Fruit fly (Drosophila melanogaster): Measurements from ENCODE around the gene csw.

The csw gene

DNA sequence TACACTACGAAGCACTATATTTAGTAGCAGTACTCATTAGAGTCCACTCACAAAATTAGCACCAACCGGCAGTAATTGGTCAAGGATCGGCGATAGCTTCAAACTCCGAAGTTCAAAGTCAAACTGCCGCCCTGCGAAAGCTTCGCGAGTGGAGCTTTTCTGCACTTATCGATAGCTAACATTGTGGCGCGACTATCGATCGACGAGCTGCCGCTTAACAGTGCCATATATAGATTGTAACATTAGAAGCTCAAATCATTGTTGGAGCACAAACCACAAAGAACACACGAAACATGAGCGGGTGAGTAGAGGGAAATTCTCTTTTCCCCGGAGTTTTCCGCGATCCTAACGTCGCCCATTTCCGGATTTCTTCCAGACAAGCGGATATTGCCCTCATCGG, 51.1 kb downstream of the csw start, which contains the start of gene Pgd (continued):
- TF ChIP-seq CG31365 (tag; optimal IDR thresholded peaks at IDR 0.05), result no peak
- TF ChIP-seq CG6654 (GFP tag; optimal IDR thresholded peaks at IDR 0.05), result no peak
- no peak for TF ChIP-seq CG8290 (GFP tag; optimal IDR thresholded peaks at IDR 0.05)
- TF ChIP-seq CG8290 (tag; optimal IDR thresholded peaks at IDR 0.05), result peak in 1 of 2 experiments; percentile 24
- no peak for TF ChIP-seq CG4424 (GFP tag; optimal IDR thresholded peaks at IDR 0.05)
- no peak for TF ChIP-seq CG10209 (GFP tag; optimal IDR thresholded peaks at IDR 0.05)
- no peak for TF ChIP-seq NfI (GFP tag; optimal IDR thresholded peaks at IDR 0.05)
- TF ChIP-seq tup (GFP tag; optimal IDR thresholded peaks at IDR 0.05), result no peak
- no peak for TF ChIP-seq tll (GFP tag; optimal IDR thresholded peaks at IDR 0.05)
- no peak for TF ChIP-seq Antp (GFP tag; optimal IDR thresholded peaks at IDR 0.05)
- no peak for TF ChIP-seq CG34422 (GFP tag; IDR thresholded peaks at IDR 0.05)
- TF ChIP-seq CG12659 (GFP tag; optimal IDR thresholded peaks at IDR 0.05), result no peak
- TF ChIP-seq Atf3 (GFP tag; optimal IDR thresholded peaks at IDR 0.05), result no peak
- TF ChIP-seq Fer1 (GFP tag; optimal IDR thresholded peaks at IDR 0.05), result peak; percentile 37
- no peak for TF ChIP-seq CG7928 (GFP tag; optimal IDR thresholded peaks at IDR 0.05)
- no peak for TF ChIP-seq Adf1 (GFP tag; IDR thresholded peaks at IDR 0.05)
- no peak for TF ChIP-seq gsb (GFP tag; IDR thresholded peaks at IDR 0.05)
- peak in 1 of 2 experiments; percentile 23 for TF ChIP-seq Hr78 (GFP tag; optimal IDR thresholded peaks at IDR 0.05)
- TF ChIP-seq Atf6 (GFP tag; IDR thresholded peaks at IDR 0.05), result no peak
- TF ChIP-seq B-H2 (GFP tag; optimal IDR thresholded peaks at IDR 0.05), result no peak
- no peak for TF ChIP-seq CG12104 (GFP tag; optimal IDR thresholded peaks at IDR 0.05)
- TF ChIP-seq Mes4 (GFP tag; optimal IDR thresholded peaks at IDR 0.05), result no peak
- TF ChIP-seq Scr (GFP tag; IDR thresholded peaks at IDR 0.05; ENCODE audit: partially characterized antibody), result peak; percentile 44
- no peak for TF ChIP-seq gsb-n (tag; optimal IDR thresholded peaks at IDR 0.05)
- TF ChIP-seq Hmr (GFP tag; optimal IDR thresholded peaks at IDR 0.05), result peak; percentile 23
- peak; percentile 50; the same call in 2 of the 3 replicates for TF ChIP-seq CG34224 (GFP tag; IDR thresholded peaks at IDR 0.05; ENCODE audit: partially characterized antibody)
- no peak for TF ChIP-seq CG3995 (GFP tag; optimal IDR thresholded peaks at IDR 0.05)
- no peak for TF ChIP-seq Sin3A (optimal IDR thresholded peaks at IDR 0.05)
- no peak for TF ChIP-seq Fer2 (tag; optimal IDR thresholded peaks at IDR 0.05)
- TF ChIP-seq unc-4 (GFP tag; IDR thresholded peaks at IDR 0.05; ENCODE audit: partially characterized antibody), result peak; percentile 79
- no peak for TF ChIP-seq CoRest (tag; optimal IDR thresholded peaks at IDR 0.05)
- TF ChIP-seq ci (GFP tag; IDR thresholded peaks at IDR 0.05), result 0 out of 3 replicates have a peak, but pooled peaks have one; percentile 5
- TF ChIP-seq sqz (GFP tag; optimal IDR thresholded peaks at IDR 0.05), result no peak
- TF ChIP-seq Dll (GFP tag; IDR thresholded peaks at IDR 0.05; ENCODE audit: partially characterized antibody), result peak; percentile 57; the same call in 2 of the 4 replicates
- no peak for TF ChIP-seq btn (GFP tag; optimal IDR thresholded peaks at IDR 0.05)
- TF ChIP-seq HHEX (GFP tag; optimal IDR thresholded peaks at IDR 0.05), result no peak
- TF ChIP-seq CG6683 (GFP tag; optimal IDR thresholded peaks at IDR 0.05), result no peak
- TF ChIP-seq Meics (GFP tag; optimal IDR thresholded peaks at IDR 0.05), result no peak
- TF ChIP-seq eve (GFP tag; optimal IDR thresholded peaks at IDR 0.05), result no peak
- TF ChIP-seq lbe (GFP tag; optimal IDR thresholded peaks at IDR 0.05), result no peak
- no peak for TF ChIP-seq CkIIα-i1 (GFP tag; IDR thresholded peaks at IDR 0.05)
- TF ChIP-seq croc (GFP tag; conservative IDR thresholded peaks at IDR 0.05), result no peak
- TF ChIP-seq CG2129 (GFP tag; IDR thresholded peaks at IDR 0.05; ENCODE audit: partially characterized antibody), result no peak
- no peak for TF ChIP-seq Ravus (GFP tag; IDR thresholded peaks at IDR 0.05)
- TF ChIP-seq CG11504 (tag; optimal IDR thresholded peaks at IDR 0.05), result no peak
- no peak for TF ChIP-seq dpn (GFP tag; optimal IDR thresholded peaks at IDR 0.05)
- TF ChIP-seq CG18599 (GFP tag; optimal IDR thresholded peaks at IDR 0.05), result peak; percentile 26
- no peak for TF ChIP-seq Poxn (GFP tag; IDR thresholded peaks at IDR 0.05)
- TF ChIP-seq phol (tag; optimal IDR thresholded peaks at IDR 0.05), result no peak
- no peak for TF ChIP-seq run (tag; optimal IDR thresholded peaks at IDR 0.05)
- no peak for TF ChIP-seq zfh1 (GFP tag; IDR thresholded peaks at IDR 0.05)

All from whole organism, embryonic.